Worm (Caenorhabditis elegans): ENCODE measurements around the gene nxf-1.

The nxf-1 gene

ce11 chrV:14411989-14412388 is 2.8 kb downstream of the nxf-1 start:
- no peak for TF ChIP-seq mec-3 (tag; optimal IDR thresholded peaks at IDR 0.05; ENCODE audit: borderline replicate concordance)
- no peak for TF ChIP-seq fkh-6 (tag; optimal IDR thresholded peaks at IDR 0.05)
- TF ChIP-seq hlh-30 (tag; optimal IDR thresholded peaks at IDR 0.05; ENCODE audit: insufficient read depth), result no peak
- TF ChIP-seq ceh-45 (GFP tag; IDR thresholded peaks at IDR 0.05), result no peak
- no peak for TF ChIP-seq sdc-2 (tag; optimal IDR thresholded peaks at IDR 0.05)
- no peak for TF ChIP-seq che-1 (tag; optimal IDR thresholded peaks at IDR 0.05)
- no peak for TF ChIP-seq sox-4 (tag; optimal IDR thresholded peaks at IDR 0.05)

ce11 chrV:14409905-14410304 is 4.9 kb downstream of the nxf-1 start:
- TF ChIP-seq che-1 (tag; optimal IDR thresholded peaks at IDR 0.05) (no peak), pqm-1 (tag; optimal IDR thresholded peaks at IDR 0.05) (no peak), ztf-16 (tag; optimal IDR thresholded peaks at IDR 0.05) (no peak), dmd-4 (tag; optimal IDR thresholded peaks at IDR 0.05; ENCODE audit: borderline replicate concordance) (no peak), sox-2 (GFP tag; IDR thresholded peaks at IDR 0.05) (no peak), ceh-45 (GFP tag; IDR thresholded peaks at IDR 0.05) (no peak), unc-86 (tag; optimal IDR thresholded peaks at IDR 0.05) (no peak), ceh-24 (tag; optimal IDR thresholded peaks at IDR 0.05) (no peak)

ce11 chrV:14408774-14409173 is 6.0 kb downstream of the nxf-1 start, which contains the start of gene gnrr-2:
Gene gnrr-2, plus strand, starts transcription at chrV:14409074.
- TF ChIP-seq hlh-8 (tag; optimal IDR thresholded peaks at IDR 0.05), result no peak
- no peak for TF ChIP-seq ceh-45 (GFP tag; IDR thresholded peaks at IDR 0.05)
- no peak for TF ChIP-seq madf-2 (tag; optimal IDR thresholded peaks at IDR 0.05)
- no peak for TF ChIP-seq ets-4 (tag; optimal IDR thresholded peaks at IDR 0.05)
- TF ChIP-seq ceh-48 (tag; optimal IDR thresholded peaks at IDR 0.05), result no peak
- no peak for TF ChIP-seq ceh-34 (tag; optimal IDR thresholded peaks at IDR 0.05)
- TF ChIP-seq K09A11.1 (tag; optimal IDR thresholded peaks at IDR 0.05; ENCODE audit: insufficient read depth), result no peak
- no peak for TF ChIP-seq T23F11.4 (GFP tag; optimal IDR thresholded peaks at IDR 0.05)
- no peak for TF ChIP-seq pqm-1 (tag; optimal IDR thresholded peaks at IDR 0.05)
- no peak for TF ChIP-seq ceh-31 (tag; optimal IDR thresholded peaks at IDR 0.05)

ce11 chrV:14405647-14406046 is 9.2 kb downstream of the nxf-1 start:
- no peak for TF ChIP-seq hlh-15 (tag; optimal IDR thresholded peaks at IDR 0.05)
- no peak for TF ChIP-seq zip-5 (tag; optimal IDR thresholded peaks at IDR 0.05)
- TF ChIP-seq syd-9 (tag; optimal IDR thresholded peaks at IDR 0.05), result no peak
- no peak for TF ChIP-seq rnt-1 (tag; optimal IDR thresholded peaks at IDR 0.05)
- no peak for TF ChIP-seq ztf-16 (tag; optimal IDR thresholded peaks at IDR 0.05)
- TF ChIP-seq elt-2 (tag; optimal IDR thresholded peaks at IDR 0.05), result no peak
- no peak for TF ChIP-seq dve-1 (tag; optimal IDR thresholded peaks at IDR 0.05)
- no peak for TF ChIP-seq ceh-18 (tag; optimal IDR thresholded peaks at IDR 0.05)
- TF ChIP-seq lim-6 (tag; optimal IDR thresholded peaks at IDR 0.05), result no peak

- TF ChIP-seq lin-11 (tag; optimal IDR thresholded peaks at IDR 0.05) (no peak), C38D4.7 (GFP tag; optimal IDR thresholded peaks at IDR 0.05) (no peak), unc-86 (tag; optimal IDR thresholded peaks at IDR 0.05) (no peak), npax-4 (tag; optimal IDR thresholded peaks at IDR 0.05) (no peak), ceh-18 (tag; optimal IDR thresholded peaks at IDR 0.05) (no peak)
Observed at ce11 chrV:14396123-14396669, 18.6 kb downstream of the nxf-1 start.

- TF ChIP-seq ceh-9 (tag; optimal IDR thresholded peaks at IDR 0.05) (no peak), odd-2 (tag; optimal IDR thresholded peaks at IDR 0.05) (no peak), ceh-6 (GFP tag; optimal IDR thresholded peaks at IDR 0.05) (no peak), sox-2 (GFP tag; IDR thresholded peaks at IDR 0.05) (no peak), dve-1 (tag; optimal IDR thresholded peaks at IDR 0.05) (no peak), gmeb-2 (tag; optimal IDR thresholded peaks at IDR 0.05) (no peak), ceh-48 (tag; optimal IDR thresholded peaks at IDR 0.05) (no peak), Y22D7AL.16 (tag; optimal IDR thresholded peaks at IDR 0.05) (no peak), ceh-31 (tag; optimal IDR thresholded peaks at IDR 0.05) (no peak)
Observed at ce11 chrV:14394743-14395142, 20.1 kb downstream of the nxf-1 start, which contains the start of gene C15H11.13. Gene C15H11.13, plus strand, starts transcription at chrV:14395043.

Data from whole organism, late embryonic.